Worm (Caenorhabditis elegans) whole organism, late embryonic: Measurements from ENCODE around the gene C09F5.3.

Experiments used
- F13H6.1 ChIP-seq: sonication (generic microtip); optimal IDR thresholded peaks from 2 replicates; lab custom pipeline; 2016; ENCODE audit warnings: missing genetic modification characterization, missing compliant biosample characterization
- ama-1 ChIP-seq: fragments of 150-350 bp; optimal IDR thresholded peaks from 2 replicates; lab custom pipeline; 2014
- ceh-14 ChIP-seq: sonication (generic microtip); optimal IDR thresholded peaks from 2 replicates; lab custom pipeline; 2016; ENCODE audit warnings: missing genotype, missing genetic modification characterization, missing compliant biosample characterization
- hlh-15 ChIP-seq: sonication (generic microtip); optimal IDR thresholded peaks from 2 replicates; lab custom pipeline; 2016; ENCODE audit warnings: missing genetic modification characterization, missing compliant biosample characterization
- madf-2 ChIP-seq: sonication (generic microtip); optimal IDR thresholded peaks from 2 replicates; lab custom pipeline; 2017; ENCODE audit warnings: missing genetic modification characterization, missing compliant biosample characterization
- pag-3 ChIP-seq: sonication (generic microtip); optimal IDR thresholded peaks from 2 replicates; lab custom pipeline; 2016; ENCODE audit warnings: missing compliant biosample characterization, missing genetic modification characterization, borderline replicate concordance
- pat-9 ChIP-seq: fragments of 200-800 bp; sonication (Bioruptor generic); optimal IDR thresholded peaks from 2 replicates; lab custom pipeline; 2018; ENCODE audit warnings: mild to moderate bottlenecking, missing genetic modification characterization, moderate library complexity, missing compliant biosample characterization
- pha-4 ChIP-seq: fragments of 150-350 bp; optimal IDR thresholded peaks from 2 replicates; lab custom pipeline; 2018; ENCODE audit warnings: missing biosample characterization, missing genetic modification reagents, missing genetic modification characterization
- rnt-1 ChIP-seq: sonication (generic microtip); optimal IDR thresholded peaks from 2 replicates; lab custom pipeline; 2016; ENCODE audit warnings: missing genetic modification characterization, missing compliant biosample characterization
- unc-55 ChIP-seq: sonication (generic microtip); optimal IDR thresholded peaks from 2 replicates; lab custom pipeline; 2017; ENCODE audit warnings: missing biosample characterization, missing genetic modification reagents, missing genetic modification characterization

DNA sequence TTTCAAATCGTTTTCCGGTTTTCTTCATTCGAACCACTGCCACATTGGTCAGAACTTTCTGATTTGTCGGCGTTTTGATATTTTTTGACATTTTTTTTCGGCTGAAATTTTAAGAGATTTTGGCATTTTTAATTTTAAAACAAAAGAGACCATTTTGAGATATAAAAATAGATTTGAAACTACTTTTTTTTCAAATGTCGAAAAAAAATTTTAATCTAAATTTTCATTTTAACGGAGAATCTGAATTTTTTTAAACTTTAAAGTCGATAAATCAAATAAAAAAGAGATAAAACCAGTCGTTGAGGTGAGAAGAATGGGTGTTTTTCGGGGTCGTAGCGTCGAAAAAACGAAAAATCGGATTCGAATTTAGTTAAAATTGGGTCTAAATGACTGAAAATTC lies 26.7 kb downstream of the C09F5.3 start, which contains the start of gene sbds-1:
- no peak for TF ChIP-seq madf-2 (tag; lab: Kevin White, UChicago)
- no peak for TF ChIP-seq ama-1 (lab: Kevin White, UChicago)
- TF ChIP-seq rnt-1 (tag; lab: Kevin White, UChicago), result no peak
- TF ChIP-seq hlh-15 (tag; lab: Kevin White, UChicago), result no peak
- TF ChIP-seq pag-3 (tag; lab: Kevin White, UChicago), result no peak
- no peak for TF ChIP-seq pha-4 (tag; lab: Kevin White, UChicago)
- no peak for TF ChIP-seq unc-55 (GFP tag; lab: Kevin White, UChicago)
- TF ChIP-seq ceh-14, result no peak
- no peak for TF ChIP-seq F13H6.1 (tag; lab: Kevin White, UChicago)
- no peak for TF ChIP-seq pat-9
